Fruit fly (Drosophila melanogaster) whole organism, embryonic: Measurements from ENCODE around the gene Trm7-34.
A peak's percentile ranks its signal among the peaks of the same experiment; 100 is the strongest.

ENCODE experiments used
- Ada2b ChIP-seq: fragments of 200-800 bp; sonication (Bioruptor generic); IDR thresholded peaks from 2 replicates; pipeline ENCODE4 v1.3.6; 2022; ENCODE audit warnings: missing biosample characterization, missing genetic modification characterization
- Blimp-1 ChIP-seq: fragments of 200-800 bp; sonication (Bioruptor generic); optimal IDR thresholded peaks from 3 replicates; lab custom pipeline; 2018; ENCODE audit warnings: missing biosample characterization, missing genetic modification characterization, mild to moderate bottlenecking, moderate library complexity, missing genetic modification reagents
- CG10267 ChIP-seq: fragments of 200-800 bp; sonication (Bioruptor generic); optimal IDR thresholded peaks from 2 replicates; lab custom pipeline; 2018; ENCODE audit warnings: missing biosample characterization, mild to moderate bottlenecking, missing genetic modification characterization, moderate library complexity
- CG10274 ChIP-seq: fragments of 200-800 bp; sonication (Bioruptor generic); optimal IDR thresholded peaks from 3 replicates; lab custom pipeline; 2017; ENCODE audit warnings: missing biosample characterization, mild to moderate bottlenecking, missing genetic modification characterization
- CG11085 ChIP-seq: fragments of 200-800 bp; sonication (Bioruptor generic); IDR thresholded peaks from 2 replicates; pipeline ENCODE4 v1.3.6; 2022; ENCODE audit warnings: missing biosample characterization, missing genetic modification characterization
- CG12236 ChIP-seq: fragments of 200-800 bp; sonication (Bioruptor generic); optimal IDR thresholded peaks from 2 replicates; lab custom pipeline; 2016; ENCODE audit warnings: missing biosample characterization, missing genetic modification characterization
- CG12659 ChIP-seq: fragments of 200-800 bp; sonication (Bioruptor generic); optimal IDR thresholded peaks from 3 replicates; lab custom pipeline; 2017; ENCODE audit warnings: mild to moderate bottlenecking, missing biosample characterization, missing genetic modification reagents, missing genetic modification characterization
- CG13287 ChIP-seq: fragments of 200-800 bp; sonication (Bioruptor generic); IDR thresholded peaks from 2 replicates; pipeline ENCODE4 v1.3.6; 2022; ENCODE audit warnings: missing biosample characterization, missing genetic modification characterization; ENCODE audit not compliant: partially characterized antibody
- CG13894 ChIP-seq: fragments of 200-800 bp; sonication (Bioruptor generic); optimal IDR thresholded peaks from 3 replicates; lab custom pipeline; 2018; ENCODE audit warnings: missing biosample characterization, mild to moderate bottlenecking, missing genetic modification characterization, moderate library complexity
- CG1603 ChIP-seq: fragments of 200-800 bp; sonication (Bioruptor generic); optimal IDR thresholded peaks from 2 replicates; lab custom pipeline; 2019; ENCODE audit warnings: missing biosample characterization, mild to moderate bottlenecking, missing genetic modification characterization, moderate library complexity
- CG16863 ChIP-seq: fragments of 200-800 bp; sonication (Bioruptor generic); optimal IDR thresholded peaks from 3 replicates; lab custom pipeline; 2016; ENCODE audit warnings: missing biosample characterization, missing genetic modification characterization
- CG17186 ChIP-seq: fragments of 200-800 bp; sonication (Bioruptor generic); optimal IDR thresholded peaks from 3 replicates; lab custom pipeline; 2017; ENCODE audit warnings: missing biosample characterization, missing genetic modification reagents, missing genetic modification characterization
- CG1832 ChIP-seq: fragments of 200-800 bp; sonication (Bioruptor generic); optimal IDR thresholded peaks from 2 replicates; lab custom pipeline; 2017; ENCODE audit warnings: missing biosample characterization, mild to moderate bottlenecking, missing genetic modification characterization, inconsistent platforms
- CG2678 ChIP-seq: fragments of 200-800 bp; sonication (Bioruptor generic); optimal IDR thresholded peaks from 3 replicates; lab custom pipeline; 2019; ENCODE audit warnings: missing biosample characterization, mild to moderate bottlenecking, missing genetic modification characterization, moderate library complexity
- CG32767 ChIP-seq: fragments of 200-800 bp; sonication (Bioruptor generic); IDR thresholded peaks from 2 replicates; pipeline ENCODE4 v1.3.6; 2022; ENCODE audit warnings: missing biosample characterization, missing genetic modification characterization
- CG3847 ChIP-seq: fragments of 200-800 bp; sonication (Bioruptor generic); IDR thresholded peaks from 2 replicates; pipeline ENCODE4 v1.3.6; 2022; ENCODE audit warnings: missing biosample characterization, missing genetic modification characterization
- CG42726 ChIP-seq: fragments of 200-800 bp; sonication (Bioruptor generic); IDR thresholded peaks from 2 replicates; pipeline ENCODE4 v1.3.6; 2022; ENCODE audit warnings: missing biosample characterization, missing genetic modification characterization; ENCODE audit not compliant: partially characterized antibody
- CG4404 ChIP-seq: fragments of 200-800 bp; sonication (Bioruptor generic); IDR thresholded peaks from 2 replicates; pipeline ENCODE4 v1.3.6; 2022; ENCODE audit warnings: missing biosample characterization, missing genetic modification characterization
- CG4854 ChIP-seq: fragments of 200-800 bp; sonication (Bioruptor generic); optimal IDR thresholded peaks from 2 replicates; lab custom pipeline; 2016; ENCODE audit warnings: missing biosample characterization, missing genetic modification characterization, inconsistent platforms
- CG6765 ChIP-seq: fragments of 200-800 bp; sonication (Bioruptor generic); optimal IDR thresholded peaks from 3 replicates; lab custom pipeline; 2017; ENCODE audit warnings: missing biosample characterization, mild to moderate bottlenecking, missing genetic modification characterization
- CG6813 ChIP-seq: fragments of 200-800 bp; sonication (Bioruptor generic); optimal IDR thresholded peaks from 2 replicates; lab custom pipeline; 2017; ENCODE audit warnings: missing biosample characterization, missing genetic modification characterization, mild to moderate bottlenecking, moderate library complexity, missing genetic modification reagents
- CG8944 ChIP-seq: fragments of 200-800 bp; sonication (Bioruptor generic); optimal IDR thresholded peaks from 3 replicates; lab custom pipeline; 2016; ENCODE audit warnings: missing biosample characterization, missing genetic modification characterization
- CG9215 ChIP-seq: fragments of 200-800 bp; sonication (Bioruptor generic); IDR thresholded peaks from 2 replicates; pipeline ENCODE4 v1.3.6; 2022; ENCODE audit warnings: missing biosample characterization, missing genetic modification characterization
- CG9797 ChIP-seq: fragments of 200-800 bp; sonication (Bioruptor generic); optimal IDR thresholded peaks from 3 replicates; lab custom pipeline; 2018; ENCODE audit warnings: missing biosample characterization, mild to moderate bottlenecking, missing genetic modification characterization
- CG9817 ChIP-seq: fragments of 200-800 bp; sonication (Bioruptor generic); optimal IDR thresholded peaks from 2 replicates; lab custom pipeline; 2018; ENCODE audit warnings: missing biosample characterization, mild to moderate bottlenecking, missing genetic modification characterization, moderate library complexity
- Dbx ChIP-seq: fragments of 200-800 bp; sonication (Bioruptor generic); IDR thresholded peaks from 3 replicates; pipeline ENCODE4 v1.3.6; 2022; ENCODE audit warnings: missing biosample characterization, missing genetic modification characterization
- Fer1 ChIP-seq: fragments of 200-800 bp; sonication (Bioruptor generic); optimal IDR thresholded peaks from 2 replicates; lab custom pipeline; 2017; ENCODE audit warnings: missing biosample characterization, mild to moderate bottlenecking, missing genetic modification characterization
- H15 ChIP-seq: fragments of 200-800 bp; sonication (Bioruptor generic); IDR thresholded peaks from 3 replicates; pipeline ENCODE4 v1.3.6; 2022; ENCODE audit warnings: missing biosample characterization, missing genetic modification characterization
- Hey ChIP-seq: fragments of 200-800 bp; sonication (Bioruptor generic); optimal IDR thresholded peaks from 3 replicates; lab custom pipeline; 2018; ENCODE audit warnings: missing biosample characterization, mild to moderate bottlenecking, missing genetic modification characterization
- NK7.1 ChIP-seq: fragments of 200-800 bp; sonication (Bioruptor generic); optimal IDR thresholded peaks from 3 replicates; lab custom pipeline; 2016; ENCODE audit warnings: missing biosample characterization, missing genetic modification characterization
- Six4 ChIP-seq: fragments of 200-800 bp; sonication (Bioruptor generic); optimal IDR thresholded peaks from 2 replicates; lab custom pipeline; 2016; ENCODE audit warnings: missing biosample characterization, missing genetic modification characterization
- YL-1 ChIP-seq: fragments of 200-800 bp; sonication (Bioruptor generic); optimal IDR thresholded peaks from 3 replicates; lab custom pipeline; 2017; ENCODE audit warnings: missing biosample characterization, mild to moderate bottlenecking, missing genetic modification characterization
- abd-A ChIP-seq: fragments of 200-800 bp; sonication (Bioruptor generic); optimal IDR thresholded peaks from 3 replicates; lab custom pipeline; 2019; ENCODE audit warnings: missing biosample characterization, mild to moderate bottlenecking, missing genetic modification characterization, moderate library complexity
- crp ChIP-seq, 2 experiments: fragments of 200-800 bp; sonication (Bioruptor generic); optimal IDR thresholded peaks; 2 replicates in 1 of 2; 3 replicates in 1 of 2; lab custom pipeline; 2017; ENCODE audit warnings: missing biosample characterization in 2 of 2, missing genetic modification characterization in 2 of 2, mild to moderate bottlenecking in 1 of 2, moderate library complexity in 1 of 2
- dm ChIP-seq: fragments of 200-800 bp; sonication (Bioruptor generic); optimal IDR thresholded peaks from 3 replicates; lab custom pipeline; 2016; ENCODE audit warnings: missing biosample characterization, missing genetic modification characterization
- fd96Cb ChIP-seq: fragments of 200-800 bp; sonication (Bioruptor generic); optimal IDR thresholded peaks from 2 replicates; lab custom pipeline; 2018; ENCODE audit warnings: missing biosample characterization, mild to moderate bottlenecking, missing genetic modification characterization, moderate library complexity
- fu2 ChIP-seq: fragments of 200-800 bp; sonication (Bioruptor generic); optimal IDR thresholded peaks from 2 replicates; lab custom pipeline; 2016; ENCODE audit warnings: missing biosample characterization, missing genetic modification characterization
- lab ChIP-seq: fragments of 200-800 bp; sonication (Bioruptor generic); optimal IDR thresholded peaks from 3 replicates; lab custom pipeline; 2017; ENCODE audit warnings: missing biosample characterization, missing genetic modification characterization, mild to moderate bottlenecking, moderate library complexity, missing genetic modification reagents
- oc ChIP-seq: fragments of 200-800 bp; sonication (Bioruptor generic); optimal IDR thresholded peaks from 2 replicates; lab custom pipeline; 2018; ENCODE audit warnings: missing biosample characterization, mild to moderate bottlenecking, missing genetic modification characterization, moderate library complexity
- phol ChIP-seq: fragments of 200-800 bp; sonication (Bioruptor generic); optimal IDR thresholded peaks from 3 replicates; lab custom pipeline; 2018; ENCODE audit warnings: missing biosample characterization, mild to moderate bottlenecking, missing genetic modification characterization, moderate library complexity
- salm ChIP-seq: fragments of 200-800 bp; sonication (Bioruptor generic); optimal IDR thresholded peaks from 2 replicates; lab custom pipeline; 2018; ENCODE audit warnings: missing biosample characterization, mild to moderate bottlenecking, missing genetic modification characterization
- schlank ChIP-seq: fragments of 200-800 bp; sonication (Bioruptor generic); optimal IDR thresholded peaks from 2 replicates; lab custom pipeline; 2018; ENCODE audit warnings: missing biosample characterization, mild to moderate bottlenecking, missing genetic modification characterization
- slbo ChIP-seq: fragments of 200-800 bp; sonication (Bioruptor generic); IDR thresholded peaks from 2 replicates; pipeline ENCODE4 v1.3.6; 2022; ENCODE audit warnings: missing biosample characterization, missing genetic modification characterization
- sug ChIP-seq: fragments of 200-800 bp; optimal IDR thresholded peaks from 2 replicates; lab custom pipeline; 2019; ENCODE audit warnings: missing biosample characterization, mild to moderate bottlenecking, missing genetic modification characterization, moderate library complexity
- twi ChIP-seq: fragments of 200-800 bp; optimal IDR thresholded peaks from 2 replicates; lab custom pipeline; 2019; ENCODE audit warnings: missing biosample characterization, mild to moderate bottlenecking, missing genetic modification characterization, moderate library complexity
- vfl ChIP-seq: fragments of 200-800 bp; sonication (Bioruptor generic); optimal IDR thresholded peaks from 2 replicates; lab custom pipeline; 2016; ENCODE audit warnings: missing biosample characterization, missing genetic modification characterization
- wek ChIP-seq: fragments of 200-800 bp; sonication (Bioruptor generic); optimal IDR thresholded peaks from 3 replicates; lab custom pipeline; 2018; ENCODE audit warnings: missing biosample characterization, mild to moderate bottlenecking, missing genetic modification characterization, moderate library complexity
- zf30C ChIP-seq: fragments of 200-800 bp; sonication (Bioruptor generic); optimal IDR thresholded peaks from 3 replicates; lab custom pipeline; 2018; ENCODE audit warnings: missing biosample characterization, mild to moderate bottlenecking, missing genetic modification characterization

Gene Trm7-34

DNA sequence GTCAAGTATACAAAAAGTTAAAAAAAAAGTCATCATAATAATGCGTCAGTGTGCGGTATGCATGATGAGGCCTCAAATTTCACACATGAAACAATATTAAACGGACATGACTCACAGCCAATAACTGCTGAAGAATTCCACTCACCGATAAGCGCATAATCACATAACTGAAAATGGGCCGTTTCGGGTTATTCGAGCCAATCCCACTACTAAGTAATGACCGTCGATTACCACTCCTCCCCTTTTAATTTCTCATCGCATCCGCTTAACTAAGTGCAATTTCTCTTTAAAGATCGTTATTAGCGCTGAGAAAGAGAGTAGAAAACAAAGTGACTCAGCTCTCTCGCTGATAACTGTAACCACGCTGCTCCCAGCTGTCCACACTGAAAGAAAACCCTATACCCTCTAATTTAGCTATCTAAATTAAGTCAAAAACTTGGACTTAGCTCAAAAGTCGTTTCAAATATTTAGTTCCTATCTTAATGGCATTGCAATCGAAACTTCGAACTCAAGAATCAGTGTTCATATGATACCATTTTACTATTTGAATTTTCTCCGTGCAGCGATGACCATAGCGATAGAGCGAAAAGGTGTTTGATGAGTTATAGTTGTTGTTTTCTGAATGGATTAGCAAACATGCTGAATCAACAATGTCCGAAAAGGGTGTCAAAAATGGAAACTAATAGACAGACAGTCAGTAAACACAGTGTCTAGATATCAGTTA lies 20.8 kb downstream of the Trm7-34 start:
- TF ChIP-seq Dbx (GFP tag; lab: Robert Waterston, UW) (peak; percentile 66), CG2678 (tag; lab: Kevin White, UChicago) (no peak), lab (no peak), CG10274 (GFP tag; lab: Kevin White, UChicago) (peak; percentile 74), CG42726 (GFP tag; lab: Robert Waterston, UW) (no peak), CG1603 (tag; lab: Kevin White, UChicago) (peak; percentile 93), CG9215 (GFP tag; lab: Robert Waterston, UW) (peak; percentile 61), CG12659 (GFP tag; lab: Kevin White, UChicago) (peak; percentile 86), sug (tag; lab: Kevin White, UChicago) (peak; percentile 61), schlank (tag; lab: Kevin White, UChicago) (peak; percentile 72), dm (GFP tag; lab: Kevin White, UChicago) (peak; percentile 81), CG3847 (GFP tag; lab: Robert Waterston, UW) (peak; percentile 78), Fer1 (GFP tag; lab: Kevin White, UChicago) (peak; percentile 91), abd-A (tag; lab: Kevin White, UChicago) (no peak), Ada2b (GFP tag; lab: Robert Waterston, UW) (peak; percentile 90), CG8944 (GFP tag; lab: Kevin White, UChicago) (peak; percentile 61), CG11085 (GFP tag; lab: Robert Waterston, UW) (peak; percentile 57; the same call in 1 of the 2 replicates), CG4404 (peak; percentile 61), Hey (peak; percentile 61), CG17186 (peak; percentile 58), CG4854 (GFP tag; lab: Kevin White, UChicago) (peak; percentile 78), CG6813 (GFP tag; lab: Kevin White, UChicago) (peak; percentile 91), vfl (GFP tag; lab: Kevin White, UChicago) (peak; percentile 78), H15 (GFP tag; lab: Robert Waterston, UW) (peak; percentile 84), NK7.1 (peak; percentile 88), fd96Cb (peak; percentile 55), CG13287 (GFP tag; lab: Robert Waterston, UW) (no peak), salm (tag; lab: Kevin White, UChicago) (peak; percentile 78), YL-1 (peak; percentile 45), CG32767 (GFP tag; lab: Robert Waterston, UW) (peak; percentile 71; the same call in 1 of the 2 replicates), CG9797 (GFP tag; lab: Kevin White, UChicago) (no peak), Six4 (peak; percentile 63), zf30C (GFP tag; lab: Kevin White, UChicago) (peak; percentile 88), CG10267 (tag; lab: Kevin White, UChicago) (peak; percentile 57), CG13894 (tag; lab: Kevin White, UChicago) (peak; percentile 21), CG1832 (GFP tag; lab: Kevin White, UChicago) (no peak), wek (GFP tag; lab: Kevin White, UChicago) (peak; percentile 86), CG6765 (GFP tag; lab: Kevin White, UChicago) (peak; percentile 42), oc (tag; lab: Kevin White, UChicago) (peak; percentile 91), twi (tag; lab: Kevin White, UChicago) (peak; percentile 45), CG12236 (GFP tag; lab: Kevin White, UChicago) (peak; percentile 88), phol (tag; lab: Kevin White, UChicago) (peak; percentile 79), CG16863 (GFP tag; lab: Kevin White, UChicago) (peak; percentile 87), fu2 (peak; percentile 86), slbo (GFP tag; lab: Robert Waterston, UW) (peak; percentile 92), CG9817 (tag; lab: Kevin White, UChicago) (peak; percentile 74), crp (GFP tag; optimal IDR thresholded peaks at IDR 0.05; lab: Kevin White, UChicago) (peak in 1 of 2 experiments; percentile 65), Blimp-1 (peak; percentile 82)
